Worm (Caenorhabditis elegans) whole organism, L2 larva: ENCODE measurements around the gene spig-4.

ENCODE experiments used
- R02D3.7 ChIP-seq: fragments of 150-350 bp; optimal IDR thresholded peaks from 2 replicates; lab custom pipeline; 2014; ENCODE audit warnings: missing biosample characterization, missing genetic modification characterization
- ZK546.5 ChIP-seq: sonication (generic microtip); optimal IDR thresholded peaks from 2 replicates; lab custom pipeline; 2017; ENCODE audit warnings: missing biosample characterization, missing genetic modification characterization
- aly-2 ChIP-seq: fragments of 150-350 bp; optimal IDR thresholded peaks from 2 replicates; lab custom pipeline; 2014; ENCODE audit warnings: missing biosample characterization, missing genetic modification characterization
- blmp-1 ChIP-seq: sonication (generic microtip); optimal IDR thresholded peaks from 2 replicates; lab custom pipeline; 2017; ENCODE audit warnings: missing genetic modification characterization, mild to moderate bottlenecking, missing compliant biosample characterization, antibody characterized with exemption, moderate library complexity; ENCODE audit not compliant: insufficient read depth
- lin-11 ChIP-seq: fragments of 150-350 bp; sonication (generic microtip); optimal IDR thresholded peaks from 2 replicates; lab custom pipeline; 2014; ENCODE audit warnings: missing biosample characterization, missing genetic modification characterization, inconsistent platforms, mixed read lengths
- lin-39 ChIP-seq: fragments of 150-350 bp; optimal IDR thresholded peaks from 2 replicates; lab custom pipeline; 2014; ENCODE audit warnings: missing biosample characterization, missing genetic modification reagents, missing genetic modification characterization
- mdl-1 ChIP-seq, 2 experiments: fragments of 150-350 bp in 1 of 2; sonication (generic microtip) in 1 of 2; optimal IDR thresholded peaks; 2 replicates each; lab custom pipeline; 2017; ENCODE audit warnings: missing biosample characterization in 2 of 2, missing genetic modification characterization in 2 of 2
- nhr-11 ChIP-seq: fragments of 150-350 bp; optimal IDR thresholded peaks from 2 replicates; lab custom pipeline; 2014; ENCODE audit warnings: missing biosample characterization, missing genetic modification characterization

ce11 chrV:14316525-14316924 lies 9.9 kb upstream of the spig-4 start, which contains the start of gene F47B8.2:
- TF ChIP-seq nhr-11 (tag; lab: Kevin White, UChicago) (no peak), ZK546.5 (tag; lab: Kevin White, UChicago) (no peak), lin-39 (tag; lab: Kevin White, UChicago) (no peak), R02D3.7 (tag; lab: Kevin White, UChicago) (no peak), blmp-1 (tag; lab: Kevin White, UChicago) (no peak), aly-2 (tag; lab: Kevin White, UChicago) (no peak), mdl-1 (tag; optimal IDR thresholded peaks at IDR 0.05; lab: Kevin White, UChicago) (no peak), lin-11 (tag; lab: Kevin White, UChicago) (no peak)
